Worm (Caenorhabditis elegans): ENCODE results near the gene F58E6.8.

The F58E6.8 gene

DNA sequence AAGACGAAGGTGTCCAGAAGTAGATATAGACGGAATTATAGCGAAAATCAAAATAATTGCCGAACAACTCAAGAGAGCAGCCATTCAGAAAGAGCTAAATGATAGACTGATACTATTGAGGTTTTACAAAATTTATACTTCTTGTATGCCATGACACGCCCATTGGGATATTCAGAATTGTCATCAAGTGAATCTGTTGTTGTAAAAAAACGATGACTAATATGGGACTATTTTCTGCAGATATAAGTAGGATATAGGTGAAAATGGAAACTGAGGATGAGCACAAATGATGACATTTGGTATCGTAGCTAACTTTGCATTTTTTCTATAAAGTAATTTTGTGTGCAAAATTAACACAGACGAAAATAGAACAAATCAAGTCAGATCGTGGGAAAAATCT, at the start of gene F58E6.8:
TSS of gene F58E6.8 (minus strand) at position 101 of the 400 bp plus-strand sequence.
- TF ChIP-seq Y53G8AR.9 (GFP tag; conservative IDR thresholded peaks at IDR 0.05) (no peak), K11D2.4 (GFP tag; IDR thresholded peaks at IDR 0.05) (no peak), nhr-80 (tag; optimal IDR thresholded peaks at IDR 0.05) (no peak), F23B12.7 (tag; optimal IDR thresholded peaks at IDR 0.05; ENCODE audit: insufficient read depth) (no peak), F39B2.1 (GFP tag; IDR thresholded peaks at IDR 0.05) (no peak), egrh-3 (GFP tag; IDR thresholded peaks at IDR 0.05) (no peak), ceh-79 (tag; optimal IDR thresholded peaks at IDR 0.05) (no peak), ama-1 (optimal IDR thresholded peaks at IDR 0.05) (no peak), ama-1 (GFP tag; optimal IDR thresholded peaks at IDR 0.05) (no peak), mcd-1 (GFP tag; IDR thresholded peaks at IDR 0.05) (no peak), zfh-2 (GFP tag; conservative IDR thresholded peaks at IDR 0.05) (no peak), lin-54 (GFP tag; optimal IDR thresholded peaks at IDR 0.05) (no peak), aptf-2 (GFP tag; conservative IDR thresholded peaks at IDR 0.05) (no peak), ztf-6 (GFP tag; IDR thresholded peaks at IDR 0.05) (no peak), F49E8.2 (tag; optimal IDR thresholded peaks at IDR 0.05; ENCODE audit: insufficient read depth) (no peak), lin-26 (GFP tag; IDR thresholded peaks at IDR 0.05) (no peak), Y53F4B.3 (GFP tag; IDR thresholded peaks at IDR 0.05) (no peak), ztf-28 (GFP tag; IDR thresholded peaks at IDR 0.05) (no peak)

DNA sequence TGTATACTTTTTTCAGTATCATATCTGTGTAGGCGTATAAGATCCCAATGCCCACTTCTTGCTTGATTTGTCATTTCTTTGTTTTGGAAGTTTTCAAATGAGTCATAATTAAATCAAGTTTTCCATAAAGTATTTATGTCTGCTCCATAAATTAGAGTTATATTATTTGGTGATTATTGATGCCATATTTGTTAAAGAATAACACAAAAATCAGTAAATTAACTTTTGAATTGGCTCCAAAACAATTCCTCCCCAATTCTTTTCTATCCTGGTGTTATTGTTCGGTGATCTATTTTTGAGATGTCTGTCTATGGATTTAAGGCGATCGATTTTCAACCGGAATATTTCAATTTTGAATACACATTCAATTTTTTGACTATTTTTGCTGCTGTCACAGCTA, 49.5 kb upstream of the F58E6.8 start, which contains the start of gene sru-37:
TSS of gene sru-37 (plus strand) at position 301 of the 400 bp plus-strand sequence.
- TF ChIP-seq snpc-1.1 (tag; optimal IDR thresholded peaks at IDR 0.05; ENCODE audit: insufficient read depth) (no peak), ztf-3 (GFP tag; optimal IDR thresholded peaks at IDR 0.05) (no peak), ztf-26 (tag; optimal IDR thresholded peaks at IDR 0.05) (no peak), Y79H2A.3 (GFP tag; conservative IDR thresholded peaks at IDR 0.05) (no peak), C06A6.2 (GFP tag; conservative IDR thresholded peaks at IDR 0.05) (no peak), snpc-4 (GFP tag; optimal IDR thresholded peaks at IDR 0.05) (no peak), snpc-4 (tag; optimal IDR thresholded peaks at IDR 0.05) (no peak), F39B2.1 (GFP tag; IDR thresholded peaks at IDR 0.05) (no peak), F57C9.4 (tag; optimal IDR thresholded peaks at IDR 0.05) (no peak), ztf-18 (tag; optimal IDR thresholded peaks at IDR 0.05) (no peak), zim-3 (tag; optimal IDR thresholded peaks at IDR 0.05) (no peak), K11D2.4 (GFP tag; IDR thresholded peaks at IDR 0.05) (no peak), nfya-2 (GFP tag; IDR thresholded peaks at IDR 0.05) (no peak)

DNA sequence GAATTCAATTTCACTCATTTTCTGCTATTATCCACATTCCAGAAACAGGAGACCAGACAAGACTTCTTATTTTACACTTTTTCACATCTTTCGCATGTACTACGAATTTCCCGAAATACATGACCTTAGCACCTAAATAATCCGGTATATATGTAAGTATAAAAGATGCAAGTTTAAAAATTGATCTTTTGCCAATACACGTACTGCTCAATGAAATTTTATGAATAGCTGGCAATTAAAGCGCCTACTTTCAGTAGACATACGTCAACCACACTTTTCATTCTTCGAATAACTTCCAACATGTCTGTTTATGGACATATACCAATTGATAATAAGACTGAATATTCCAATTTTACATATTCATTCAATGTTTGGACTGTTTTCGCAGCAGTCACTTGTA, 47.6 kb upstream of the F58E6.8 start, which contains the start of gene sru-39:
TSS of gene sru-39 (plus strand) at position 301 of the 400 bp plus-strand sequence.
- no peak for TF ChIP-seq dox-1 (GFP tag; IDR thresholded peaks at IDR 0.05)
- TF ChIP-seq bed-1 (GFP tag; IDR thresholded peaks at IDR 0.05): no peak
- no peak for TF ChIP-seq lin-54 (GFP tag; optimal IDR thresholded peaks at IDR 0.05)
- no peak for TF ChIP-seq B0019.2 (GFP tag; conservative IDR thresholded peaks at IDR 0.05)
- TF ChIP-seq nfya-2 (GFP tag; IDR thresholded peaks at IDR 0.05): no peak
- TF ChIP-seq rcor-1 (GFP tag; IDR thresholded peaks at IDR 0.05): no peak
- no peak for TF ChIP-seq B0035.1 (tag; optimal IDR thresholded peaks at IDR 0.05)
- TF ChIP-seq akir-1 (GFP tag; optimal IDR thresholded peaks at IDR 0.05): no peak
- TF ChIP-seq hmg-1.2 (GFP tag; IDR thresholded peaks at IDR 0.05): no peak
- no peak for TF ChIP-seq lsl-1 (GFP tag; optimal IDR thresholded peaks at IDR 0.05)
- TF ChIP-seq nhr-179 (tag; optimal IDR thresholded peaks at IDR 0.05): no peak
- TF ChIP-seq mes-4 (tag; optimal IDR thresholded peaks at IDR 0.05): no peak
- TF ChIP-seq Y53G8AR.9 (GFP tag; conservative IDR thresholded peaks at IDR 0.05): no peak
- no peak for TF ChIP-seq K12H6.12 (tag; optimal IDR thresholded peaks at IDR 0.05)
- no peak for TF ChIP-seq him-1 (tag; optimal IDR thresholded peaks at IDR 0.05)
- no peak for TF ChIP-seq dpl-1 (GFP tag; optimal IDR thresholded peaks at IDR 0.05)
- TF ChIP-seq gei-17 (GFP tag; optimal IDR thresholded peaks at IDR 0.05): no peak

Measured in whole organism, young adult.